Worm (Caenorhabditis elegans) whole organism, mixed stage, embryonic: Measurements from ENCODE around the gene F44E7.4.

Source experiments
- mab-5 ChIP-seq: fragments of 150-350 bp; optimal IDR thresholded peaks from 2 replicates; lab custom pipeline; 2014; ENCODE audit warnings: missing biosample characterization, missing genetic modification characterization
- mep-1 ChIP-seq: fragments of 150-350 bp; optimal IDR thresholded peaks from 2 replicates; lab custom pipeline; 2017; ENCODE audit warnings: missing biosample characterization, missing genetic modification reagents, missing genetic modification characterization, inconsistent platforms
- unc-39 ChIP-seq: fragments of 150-350 bp; optimal IDR thresholded peaks from 2 replicates; lab custom pipeline; 2014; ENCODE audit warnings: missing biosample characterization, missing genetic modification characterization
- ztf-11 ChIP-seq: fragments of 150-350 bp; optimal IDR thresholded peaks from 2 replicates; lab custom pipeline; 2014; ENCODE audit warnings: missing biosample characterization, missing genetic modification characterization

DNA sequence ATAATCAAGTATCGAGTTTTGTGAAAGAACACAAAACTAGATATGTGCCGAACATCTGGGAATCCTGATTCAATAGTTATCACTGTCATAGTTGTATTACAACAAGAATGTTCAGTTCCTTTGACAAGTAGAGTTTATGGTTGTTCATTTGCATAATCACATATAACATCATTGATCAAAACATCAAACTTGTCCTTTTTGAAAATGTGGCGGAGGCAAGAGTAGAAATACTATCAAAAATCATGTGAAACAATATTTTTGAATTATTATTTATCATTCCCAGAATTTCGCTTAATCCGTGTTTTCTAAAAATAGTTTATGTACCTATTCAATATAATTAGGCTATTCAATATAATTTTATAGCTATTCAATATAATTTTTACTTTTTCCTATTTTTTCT, 8.6 kb upstream of the F44E7.4 start, which contains the start of gene F44E7.7:
- TF ChIP-seq ztf-11 (tag; lab: Kevin White, UChicago) (no peak), unc-39 (tag; lab: Kevin White, UChicago) (no peak), mab-5 (tag; lab: Kevin White, UChicago) (no peak), mep-1 (tag; lab: Kevin White, UChicago) (no peak)
